Fruit fly (Drosophila melanogaster) whole organism, embryonic: ENCODE measurements around the gene fz4.
A peak's percentile ranks its signal among the peaks of the same experiment; 100 is the strongest.

Source experiments
- Atf6 ChIP-seq: fragments of 200-800 bp; sonication (Bioruptor generic); IDR thresholded peaks from 2 replicates; pipeline ENCODE4 v1.3.6; 2022; ENCODE audit warnings: missing biosample characterization, missing genetic modification characterization
- CG11398 ChIP-seq: fragments of 200-800 bp; sonication (Bioruptor generic); optimal IDR thresholded peaks from 2 replicates; lab custom pipeline; 2016; ENCODE audit warnings: missing biosample characterization, missing genetic modification characterization
- CG1233 ChIP-seq: fragments of 200-800 bp; sonication (Bioruptor generic); optimal IDR thresholded peaks from 4 replicates; lab custom pipeline; 2018; ENCODE audit warnings: missing biosample characterization, mild to moderate bottlenecking, missing genetic modification characterization
- CG13123 ChIP-seq: fragments of 200-800 bp; sonication (Bioruptor generic); optimal IDR thresholded peaks from 2 replicates; lab custom pipeline; 2016; ENCODE audit warnings: missing biosample characterization, missing genetic modification characterization
- CG14710 ChIP-seq: fragments of 200-800 bp; sonication (Bioruptor generic); optimal IDR thresholded peaks from 3 replicates; lab custom pipeline; 2019; ENCODE audit warnings: missing biosample characterization, mild to moderate bottlenecking, missing genetic modification characterization, moderate library complexity
- CG17568 ChIP-seq: fragments of 200-800 bp; sonication (Bioruptor generic); optimal IDR thresholded peaks from 2 replicates; lab custom pipeline; 2018; ENCODE audit warnings: missing biosample characterization, mild to moderate bottlenecking, missing genetic modification characterization, moderate library complexity
- CG17829 ChIP-seq: fragments of 200-800 bp; optimal IDR thresholded peaks from 2 replicates; lab custom pipeline; 2019; ENCODE audit warnings: missing biosample characterization, mild to moderate bottlenecking, missing genetic modification characterization, moderate library complexity
- CG18476 ChIP-seq: fragments of 200-800 bp; sonication (Bioruptor generic); optimal IDR thresholded peaks from 2 replicates; lab custom pipeline; 2016; ENCODE audit warnings: missing biosample characterization, mild to moderate bottlenecking, missing genetic modification characterization
- CG18599 ChIP-seq: fragments of 200-800 bp; sonication (Bioruptor generic); optimal IDR thresholded peaks from 3 replicates; lab custom pipeline; 2017; ENCODE audit warnings: missing biosample characterization, missing genetic modification characterization, mild to moderate bottlenecking, moderate library complexity, missing genetic modification reagents
- CG2116 ChIP-seq: fragments of 200-800 bp; sonication (Bioruptor generic); optimal IDR thresholded peaks from 3 replicates; lab custom pipeline; 2018; ENCODE audit warnings: missing biosample characterization, mild to moderate bottlenecking, missing genetic modification characterization
- CG2678 ChIP-seq: fragments of 200-800 bp; sonication (Bioruptor generic); optimal IDR thresholded peaks from 3 replicates; lab custom pipeline; 2019; ENCODE audit warnings: missing biosample characterization, mild to moderate bottlenecking, missing genetic modification characterization, moderate library complexity
- CG31365 ChIP-seq: fragments of 200-800 bp; sonication (Bioruptor generic); optimal IDR thresholded peaks from 2 replicates; lab custom pipeline; 2018; ENCODE audit warnings: missing biosample characterization, mild to moderate bottlenecking, missing genetic modification characterization
- CG42726 ChIP-seq: fragments of 200-800 bp; sonication (Bioruptor generic); IDR thresholded peaks from 2 replicates; pipeline ENCODE4 v1.3.6; 2022; ENCODE audit warnings: missing biosample characterization, missing genetic modification characterization; ENCODE audit not compliant: partially characterized antibody
- CG4424 ChIP-seq: fragments of 200-800 bp; sonication (Bioruptor generic); optimal IDR thresholded peaks from 3 replicates; lab custom pipeline; 2016; ENCODE audit warnings: missing biosample characterization, missing genetic modification characterization
- CG4820 ChIP-seq: fragments of 200-800 bp; sonication (Bioruptor generic); optimal IDR thresholded peaks from 3 replicates; lab custom pipeline; 2016; ENCODE audit warnings: missing biosample characterization, missing genetic modification characterization
- CG5245 ChIP-seq: fragments of 200-800 bp; sonication (Bioruptor generic); optimal IDR thresholded peaks from 3 replicates; lab custom pipeline; 2016; ENCODE audit warnings: missing biosample characterization, missing genetic modification characterization
- CG6175 ChIP-seq: fragments of 200-800 bp; sonication (Bioruptor generic); IDR thresholded peaks from 3 replicates; pipeline ENCODE4 v1.3.6; 2022; ENCODE audit warnings: missing biosample characterization, missing genetic modification characterization
- CHES-1-like ChIP-seq: fragments of 200-800 bp; sonication (Bioruptor generic); optimal IDR thresholded peaks from 2 replicates; lab custom pipeline; 2016; ENCODE audit warnings: missing biosample characterization, missing genetic modification characterization
- Chrac-16 ChIP-seq: fragments of 200-800 bp; sonication (Bioruptor generic); optimal IDR thresholded peaks from 3 replicates; lab custom pipeline; 2016; ENCODE audit warnings: missing biosample characterization, missing genetic modification characterization
- Dip2 ChIP-seq: fragments of 200-800 bp; sonication (Bioruptor generic); IDR thresholded peaks from 2 replicates; pipeline ENCODE4 v1.3.6; 2022; ENCODE audit warnings: missing biosample characterization, missing genetic modification characterization
- E2f2 ChIP-seq: fragments of 200-800 bp; sonication (Bioruptor generic); IDR thresholded peaks from 2 replicates; pipeline ENCODE4 v1.3.6; 2022; ENCODE audit warnings: missing biosample characterization, missing genetic modification characterization
- Hr78 ChIP-seq, 2 experiments: fragments of 200-800 bp in 1 of 2; fragments of >200 bp in 1 of 2; sonication (Bioruptor generic) in 1 of 2; optimal IDR thresholded peaks; 2 replicates each; lab custom pipeline; 2017 to 2019; ENCODE audit warnings: missing biosample characterization in 2 of 2, missing genetic modification characterization in 2 of 2, mild to moderate bottlenecking in 1 of 2, moderate library complexity in 1 of 2
- Mes4 ChIP-seq: fragments of 200-800 bp; sonication (Bioruptor generic); optimal IDR thresholded peaks from 2 replicates; lab custom pipeline; 2016; ENCODE audit warnings: missing biosample characterization, missing genetic modification characterization
- NC2β ChIP-seq: fragments of 200-800 bp; sonication (Bioruptor generic); optimal IDR thresholded peaks from 2 replicates; lab custom pipeline; 2016; ENCODE audit warnings: missing biosample characterization, missing genetic modification characterization
- Oaz ChIP-seq: fragments of 200-800 bp; sonication (Bioruptor generic); IDR thresholded peaks from 2 replicates; pipeline ENCODE4 v1.3.6; 2022; ENCODE audit warnings: missing biosample characterization, missing genetic modification characterization
- Tbp ChIP-seq: fragments of >200 bp; optimal IDR thresholded peaks from 2 replicates; lab custom pipeline; 2018; ENCODE audit warnings: missing biosample characterization, missing genetic modification characterization
- abd-A ChIP-seq: fragments of 200-800 bp; sonication (Bioruptor generic); optimal IDR thresholded peaks from 3 replicates; lab custom pipeline; 2019; ENCODE audit warnings: missing biosample characterization, mild to moderate bottlenecking, missing genetic modification characterization, moderate library complexity
- amos ChIP-seq: fragments of 200-800 bp; sonication (Bioruptor generic); IDR thresholded peaks from 2 replicates; pipeline ENCODE4 v1.3.6; 2022; ENCODE audit warnings: missing biosample characterization, missing genetic modification characterization; ENCODE audit not compliant: partially characterized antibody
- bcd ChIP-seq: fragments of 200-800 bp; sonication (Bioruptor generic); optimal IDR thresholded peaks from 2 replicates; lab custom pipeline; 2017; ENCODE audit warnings: missing biosample characterization, mild to moderate bottlenecking, missing genetic modification characterization
- ftz-f1 ChIP-seq: fragments of 200-800 bp; sonication (Bioruptor generic); optimal IDR thresholded peaks from 2 replicates; lab custom pipeline; 2016; ENCODE audit warnings: missing biosample characterization, missing genetic modification characterization
- h ChIP-seq: fragments of >200 bp; optimal IDR thresholded peaks from 2 replicates; lab custom pipeline; 2017
- jing ChIP-seq: fragments of 200-800 bp; sonication (Bioruptor generic); optimal IDR thresholded peaks from 2 replicates; lab custom pipeline; 2018; ENCODE audit warnings: missing biosample characterization, mild to moderate bottlenecking, missing genetic modification characterization
- knrl ChIP-seq: fragments of 200-800 bp; sonication (Bioruptor generic); IDR thresholded peaks from 3 replicates; pipeline ENCODE4 v1.3.6; 2022; ENCODE audit warnings: missing biosample characterization, missing genetic modification characterization; ENCODE audit not compliant: partially characterized antibody
- lilli ChIP-seq: fragments of 200-800 bp; sonication (Bioruptor generic); optimal IDR thresholded peaks from 3 replicates; lab custom pipeline; 2016; ENCODE audit warnings: missing biosample characterization, missing genetic modification characterization
- mam ChIP-seq: fragments of 200-800 bp; sonication (Bioruptor generic); optimal IDR thresholded peaks from 3 replicates; lab custom pipeline; 2016; ENCODE audit warnings: missing biosample characterization, missing genetic modification characterization
- odd ChIP-seq: fragments of 200-800 bp; sonication (Bioruptor generic); optimal IDR thresholded peaks from 2 replicates; lab custom pipeline; 2017; ENCODE audit warnings: missing biosample characterization, mild to moderate bottlenecking, missing genetic modification characterization
- org-1 ChIP-seq: fragments of 200-800 bp; sonication (Bioruptor generic); optimal IDR thresholded peaks from 2 replicates; lab custom pipeline; 2017; ENCODE audit warnings: missing biosample characterization, missing genetic modification characterization
- pan ChIP-seq, 4 experiments: fragments of >200 bp in 3 of 4; fragments of 200-800 bp in 1 of 4; sonication (Bioruptor generic) in 1 of 4; optimal IDR thresholded peaks in 3 of 4; IDR thresholded peaks in 1 of 4; 2 replicates each; pipeline versions ENCODE4 v1.3.6 to Lab custom; 2017 to 2022; ENCODE audit warnings: missing biosample characterization in 2 of 4, missing genetic modification characterization in 2 of 4, mixed read lengths in 1 of 4
- peb ChIP-seq: fragments of 200-800 bp; sonication (Bioruptor generic); IDR thresholded peaks from 2 replicates; pipeline ENCODE4 v1.3.6; 2022; ENCODE audit warnings: missing biosample characterization, missing genetic modification characterization
- pho ChIP-seq: fragments of 200-800 bp; sonication (Bioruptor generic); optimal IDR thresholded peaks from 2 replicates; lab custom pipeline; 2016; ENCODE audit warnings: missing biosample characterization, missing genetic modification characterization
- pita ChIP-seq: fragments of 200-800 bp; sonication (Bioruptor generic); optimal IDR thresholded peaks from 2 replicates; lab custom pipeline; 2017; ENCODE audit warnings: missing biosample characterization, mild to moderate bottlenecking, missing genetic modification characterization
- pum ChIP-seq: fragments of 200-800 bp; sonication (Bioruptor generic); optimal IDR thresholded peaks from 2 replicates; lab custom pipeline; 2016; ENCODE audit warnings: missing biosample characterization, missing genetic modification characterization
- ranshi ChIP-seq: fragments of 200-800 bp; sonication (Bioruptor generic); IDR thresholded peaks from 2 replicates; pipeline ENCODE4 v1.3.6; 2022; ENCODE audit warnings: missing biosample characterization, missing genetic modification characterization
- scrt ChIP-seq: fragments of 200-800 bp; sonication (Bioruptor generic); optimal IDR thresholded peaks from 2 replicates; lab custom pipeline; 2018; ENCODE audit warnings: missing biosample characterization, mild to moderate bottlenecking, missing genetic modification characterization, moderate library complexity
- slbo ChIP-seq: fragments of 200-800 bp; sonication (Bioruptor generic); IDR thresholded peaks from 2 replicates; pipeline ENCODE4 v1.3.6; 2022; ENCODE audit warnings: missing biosample characterization, missing genetic modification characterization
- slou ChIP-seq: fragments of 200-800 bp; sonication (Bioruptor generic); optimal IDR thresholded peaks from 3 replicates; lab custom pipeline; 2016; ENCODE audit warnings: missing biosample characterization, missing genetic modification characterization
- so ChIP-seq: fragments of 200-800 bp; sonication (Bioruptor generic); IDR thresholded peaks from 3 replicates; pipeline ENCODE4 v1.3.6; 2022; ENCODE audit warnings: missing biosample characterization, missing genetic modification characterization
- vvl ChIP-seq: fragments of 200-800 bp; sonication (Bioruptor generic); IDR thresholded peaks from 2 replicates; pipeline ENCODE4 v1.3.6; 2022; ENCODE audit warnings: missing biosample characterization, missing genetic modification characterization
- zen ChIP-seq: fragments of 200-800 bp; sonication (Bioruptor generic); optimal IDR thresholded peaks from 3 replicates; lab custom pipeline; 2018; ENCODE audit warnings: missing biosample characterization, mild to moderate bottlenecking, missing genetic modification characterization, moderate library complexity
- zfh1 ChIP-seq: fragments of 200-800 bp; sonication (Bioruptor generic); IDR thresholded peaks from 3 replicates; pipeline ENCODE4 v1.3.6; 2022; ENCODE audit warnings: missing biosample characterization, missing genetic modification characterization

fz4 gene

dm6 chrX:7117729-7118128, 7.6 kb upstream of the fz4 start (continued):
- peak; percentile 45 for TF ChIP-seq Atf6 (GFP tag; lab: Robert Waterston, UW)
- no peak for TF ChIP-seq pho
- no peak for TF ChIP-seq so (GFP tag; lab: Robert Waterston, UW)
- no peak for TF ChIP-seq ftz-f1 (GFP tag; lab: Kevin White, UChicago)
- TF ChIP-seq Dip2, result no peak
- no peak for TF ChIP-seq jing (GFP tag; lab: Kevin White, UChicago)
- no peak for TF ChIP-seq Hr78 (GFP tag; optimal IDR thresholded peaks at IDR 0.05; lab: Kevin White, UChicago)
- peak; percentile 7 for TF ChIP-seq Mes4 (GFP tag; lab: Kevin White, UChicago)
- TF ChIP-seq CG14710 (tag; lab: Kevin White, UChicago), result peak; percentile 60
- no peak for TF ChIP-seq amos (GFP tag; lab: Robert Waterston, UW)
- TF ChIP-seq zen (tag; lab: Kevin White, UChicago), result peak; percentile 86
- TF ChIP-seq E2f2 (GFP tag; lab: Robert Waterston, UW), result 0 out of 2 replicates have a peak, but pooled peaks have one; percentile 23
- peak; percentile 33 for TF ChIP-seq pum (GFP tag; lab: Kevin White, UChicago)
- TF ChIP-seq ranshi (GFP tag; lab: Robert Waterston, UW), result peak; percentile 63; the same call in 1 of the 2 replicates
- peak; percentile 76; the same call in 2 of the 3 replicates for TF ChIP-seq zfh1 (GFP tag; lab: Robert Waterston, UW)
- TF ChIP-seq CG17829 (tag; lab: Kevin White, UChicago), result peak; percentile 77
- no peak for TF ChIP-seq Tbp
- peak; percentile 45 for TF ChIP-seq CG1233 (GFP tag; lab: Kevin White, UChicago)
- TF ChIP-seq CHES-1-like (GFP tag; lab: Kevin White, UChicago), result no peak
- TF ChIP-seq mam, result peak; percentile 28
- peak; percentile 8 for TF ChIP-seq CG2116 (GFP tag; lab: Kevin White, UChicago)
- TF ChIP-seq CG42726 (GFP tag; lab: Robert Waterston, UW), result no peak
- TF ChIP-seq odd, result peak; percentile 29
- TF ChIP-seq NC2β, result peak; percentile 13
- 0 out of 2 replicates have a peak, but pooled peaks have one; percentile 41 for TF ChIP-seq Oaz (GFP tag; lab: Robert Waterston, UW)
- peak; percentile 53 for TF ChIP-seq lilli (GFP tag; lab: Kevin White, UChicago)
- TF ChIP-seq CG4424 (GFP tag; lab: Kevin White, UChicago), result peak; percentile 69
- TF ChIP-seq org-1, result peak; percentile 33
- peak; percentile 27 for TF ChIP-seq CG31365 (tag; lab: Kevin White, UChicago)
- peak; percentile 18 for TF ChIP-seq CG13123 (GFP tag; lab: Kevin White, UChicago)
- TF ChIP-seq CG11398 (GFP tag; lab: Kevin White, UChicago), result no peak
- peak; percentile 84 for TF ChIP-seq CG18599 (GFP tag; lab: Kevin White, UChicago)
- TF ChIP-seq scrt (GFP tag; lab: Kevin White, UChicago), result peak; percentile 63
- no peak for TF ChIP-seq pita (GFP tag; lab: Kevin White, UChicago)
- peak; percentile 53 for TF ChIP-seq CG4820
- TF ChIP-seq bcd, result peak; percentile 54
- peak; percentile 77 for TF ChIP-seq CG2678
- peak; percentile 51 for TF ChIP-seq slou (GFP tag; lab: Kevin White, UChicago)
- no peak for TF ChIP-seq knrl
- peak; percentile 70 for TF ChIP-seq slbo (GFP tag; lab: Robert Waterston, UW)
- TF ChIP-seq CG17568 (GFP tag; lab: Kevin White, UChicago), result peak; percentile 36
- peak; percentile 53 for TF ChIP-seq Chrac-16 (GFP tag; lab: Kevin White, UChicago)
- peak; percentile 33 for TF ChIP-seq CG5245
- no peak for TF ChIP-seq pan (optimal IDR thresholded peaks at IDR 0.05; lab: Kevin White, UChicago)
- TF ChIP-seq pan (GFP tag; optimal IDR thresholded peaks at IDR 0.05 in 1 of 2, IDR thresholded peaks at IDR 0.05 in 1 of 2), result peak in 1 of 2 experiments; percentile 39
- no peak; the same call in 1 of the 2 replicates for TF ChIP-seq peb
- TF ChIP-seq CG6175 (GFP tag; lab: Robert Waterston, UW), result no peak
- TF ChIP-seq h (lab: Kevin White, UChicago), result no peak
- TF ChIP-seq CG18476, result peak; percentile 52
- peak; percentile 81 for TF ChIP-seq vvl
- TF ChIP-seq abd-A (tag; lab: Kevin White, UChicago), result peak; percentile 65
